Fruit fly (Drosophila melanogaster) whole organism, embryonic: ENCODE results near the gene shv.
A peak's percentile ranks its signal among the peaks of the same experiment; 100 is the strongest.

Source experiments
- B-H2 ChIP-seq: fragments of 200-800 bp; sonication (Bioruptor generic); optimal IDR thresholded peaks from 2 replicates; lab custom pipeline; 2018; ENCODE audit warnings: missing biosample characterization, mild to moderate bottlenecking, missing genetic modification characterization
- Blimp-1 ChIP-seq: fragments of 200-800 bp; sonication (Bioruptor generic); optimal IDR thresholded peaks from 3 replicates; lab custom pipeline; 2018; ENCODE audit warnings: missing biosample characterization, missing genetic modification characterization, mild to moderate bottlenecking, moderate library complexity, missing genetic modification reagents
- CG10565 ChIP-seq: fragments of 200-800 bp; sonication (Bioruptor generic); optimal IDR thresholded peaks from 3 replicates; lab custom pipeline; 2016; ENCODE audit warnings: missing biosample characterization, mild to moderate bottlenecking, missing genetic modification characterization
- CG10979 ChIP-seq: fragments of 200-800 bp; sonication (Bioruptor generic); optimal IDR thresholded peaks from 2 replicates; lab custom pipeline; 2018; ENCODE audit warnings: missing biosample characterization, mild to moderate bottlenecking, missing genetic modification characterization, moderate library complexity
- CG11456 ChIP-seq: fragments of 200-800 bp; sonication (Bioruptor generic); IDR thresholded peaks from 3 replicates; pipeline ENCODE4 v1.3.6; 2022; ENCODE audit warnings: missing biosample characterization, missing genetic modification characterization
- CG11504 ChIP-seq: fragments of 200-800 bp; sonication (Bioruptor generic); optimal IDR thresholded peaks from 3 replicates; lab custom pipeline; 2019; ENCODE audit warnings: missing biosample characterization, mild to moderate bottlenecking, missing genetic modification characterization, moderate library complexity
- CG11695 ChIP-seq: fragments of 200-800 bp; sonication (Bioruptor generic); IDR thresholded peaks from 3 replicates; pipeline ENCODE4 v1.3.6; 2022; ENCODE audit warnings: missing biosample characterization, missing genetic modification characterization
- CG12071 ChIP-seq: fragments of 200-800 bp; sonication (Bioruptor generic); optimal IDR thresholded peaks from 3 replicates; lab custom pipeline; 2018; ENCODE audit warnings: missing biosample characterization, mild to moderate bottlenecking, missing genetic modification characterization
- CG12155 ChIP-seq: fragments of 200-800 bp; sonication (Bioruptor generic); optimal IDR thresholded peaks from 3 replicates; lab custom pipeline; 2016; ENCODE audit warnings: missing biosample characterization, missing genetic modification characterization
- CG12236 ChIP-seq: fragments of 200-800 bp; sonication (Bioruptor generic); optimal IDR thresholded peaks from 2 replicates; lab custom pipeline; 2016; ENCODE audit warnings: missing biosample characterization, missing genetic modification characterization
- CG12659 ChIP-seq: fragments of 200-800 bp; sonication (Bioruptor generic); optimal IDR thresholded peaks from 3 replicates; lab custom pipeline; 2017; ENCODE audit warnings: mild to moderate bottlenecking, missing biosample characterization, missing genetic modification reagents, missing genetic modification characterization
- CG12744 ChIP-seq: fragments of 200-800 bp; sonication (Bioruptor generic); optimal IDR thresholded peaks from 2 replicates; lab custom pipeline; 2016; ENCODE audit warnings: missing biosample characterization, missing genetic modification characterization
- CG13296 ChIP-seq: fragments of 200-800 bp; sonication (Bioruptor generic); optimal IDR thresholded peaks from 3 replicates; lab custom pipeline; 2018; ENCODE audit warnings: missing biosample characterization, mild to moderate bottlenecking, missing genetic modification characterization
- CG13424 ChIP-seq: fragments of 200-800 bp; sonication (Bioruptor generic); optimal IDR thresholded peaks from 2 replicates; lab custom pipeline; 2019; ENCODE audit warnings: missing biosample characterization, mild to moderate bottlenecking, missing genetic modification characterization, moderate library complexity
- CG14965 ChIP-seq: fragments of 200-800 bp; sonication (Bioruptor generic); optimal IDR thresholded peaks from 2 replicates; lab custom pipeline; 2016; ENCODE audit warnings: missing biosample characterization, missing genetic modification characterization, borderline replicate concordance
- CG15011 ChIP-seq: fragments of 200-800 bp; sonication (Bioruptor generic); optimal IDR thresholded peaks from 3 replicates; lab custom pipeline; 2018; ENCODE audit warnings: missing biosample characterization, mild to moderate bottlenecking, missing genetic modification characterization
- CG17328 ChIP-seq: fragments of 200-800 bp; sonication (Bioruptor generic); IDR thresholded peaks from 2 replicates; pipeline ENCODE4 v1.3.6; 2022; ENCODE audit warnings: missing biosample characterization, missing genetic modification characterization
- CG17361 ChIP-seq: fragments of 200-800 bp; sonication (Bioruptor generic); IDR thresholded peaks from 3 replicates; pipeline ENCODE4 v1.3.6; 2022; ENCODE audit warnings: missing biosample characterization, missing genetic modification characterization
- CG18599 ChIP-seq: fragments of 200-800 bp; sonication (Bioruptor generic); optimal IDR thresholded peaks from 3 replicates; lab custom pipeline; 2017; ENCODE audit warnings: missing biosample characterization, missing genetic modification characterization, mild to moderate bottlenecking, moderate library complexity, missing genetic modification reagents
- CG31388 ChIP-seq: fragments of 200-800 bp; sonication (Bioruptor generic); optimal IDR thresholded peaks from 2 replicates; lab custom pipeline; 2016; ENCODE audit warnings: missing biosample characterization, missing genetic modification characterization
- CG33213 ChIP-seq: fragments of 200-800 bp; sonication (Bioruptor generic); optimal IDR thresholded peaks from 3 replicates; lab custom pipeline; 2016; ENCODE audit warnings: missing biosample characterization, missing genetic modification characterization
- CG4424 ChIP-seq: fragments of 200-800 bp; sonication (Bioruptor generic); optimal IDR thresholded peaks from 3 replicates; lab custom pipeline; 2016; ENCODE audit warnings: missing biosample characterization, missing genetic modification characterization
- CG4707 ChIP-seq: fragments of 200-800 bp; sonication (Bioruptor generic); optimal IDR thresholded peaks from 2 replicates; lab custom pipeline; 2018; ENCODE audit warnings: missing biosample characterization, mild to moderate bottlenecking, missing genetic modification characterization, moderate library complexity
- CG5953 ChIP-seq: fragments of 200-800 bp; sonication (Bioruptor generic); IDR thresholded peaks from 2 replicates; pipeline ENCODE4 v1.3.6; 2022; ENCODE audit warnings: missing biosample characterization, missing genetic modification characterization
- CG6654 ChIP-seq: fragments of 200-800 bp; sonication (Bioruptor generic); optimal IDR thresholded peaks from 2 replicates; lab custom pipeline; 2017; ENCODE audit warnings: missing biosample characterization, mild to moderate bottlenecking, missing genetic modification characterization
- CG6683 ChIP-seq: fragments of 200-800 bp; sonication (Bioruptor generic); optimal IDR thresholded peaks from 2 replicates; lab custom pipeline; 2017; ENCODE audit warnings: missing biosample characterization, mild to moderate bottlenecking, missing genetic modification characterization, missing genetic modification reagents
- CG6765 ChIP-seq: fragments of 200-800 bp; sonication (Bioruptor generic); optimal IDR thresholded peaks from 3 replicates; lab custom pipeline; 2017; ENCODE audit warnings: missing biosample characterization, mild to moderate bottlenecking, missing genetic modification characterization
- CG6854 ChIP-seq: fragments of 200-800 bp; sonication (Bioruptor generic); optimal IDR thresholded peaks from 3 replicates; lab custom pipeline; 2017; ENCODE audit warnings: missing biosample characterization, mild to moderate bottlenecking, missing genetic modification characterization
- CG7928 ChIP-seq: fragments of 200-800 bp; sonication (Bioruptor generic); optimal IDR thresholded peaks from 2 replicates; lab custom pipeline; 2017; ENCODE audit warnings: missing biosample characterization, mild to moderate bottlenecking, missing genetic modification characterization
- Doc3 ChIP-seq: fragments of 200-800 bp; sonication (Bioruptor generic); IDR thresholded peaks from 3 replicates; pipeline ENCODE4 v1.3.6; 2022; ENCODE audit warnings: missing biosample characterization, missing genetic modification characterization; ENCODE audit not compliant: partially characterized antibody
- Drgx ChIP-seq: fragments of 200-800 bp; sonication (Bioruptor generic); IDR thresholded peaks from 2 replicates; pipeline ENCODE4 v1.3.6; 2022; ENCODE audit warnings: missing biosample characterization, missing genetic modification characterization
- Ets65A ChIP-seq: fragments of 200-800 bp; sonication (Bioruptor generic); peaks from one replicate; lab custom pipeline; 2016; ENCODE audit warnings: missing biosample characterization, missing genetic modification characterization
- Hr51 ChIP-seq, 2 experiments: fragments of 200-800 bp; sonication (Bioruptor generic); optimal IDR thresholded peaks; 2 replicates in 1 of 2; 3 replicates in 1 of 2; lab custom pipeline; 2016 to 2018; ENCODE audit warnings: missing biosample characterization in 2 of 2, missing genetic modification characterization in 2 of 2, mild to moderate bottlenecking in 1 of 2, moderate library complexity in 1 of 2
- Kr ChIP-seq: fragments of 200-800 bp; sonication (Bioruptor generic); optimal IDR thresholded peaks from 2 replicates; lab custom pipeline; 2017; ENCODE audit warnings: missing biosample characterization, mild to moderate bottlenecking, missing genetic modification characterization
- Opbp ChIP-seq: fragments of 200-800 bp; sonication (Bioruptor generic); IDR thresholded peaks from 3 replicates; pipeline ENCODE4 v1.3.6; 2022; ENCODE audit warnings: missing biosample characterization, missing genetic modification characterization; ENCODE audit not compliant: partially characterized antibody
- Pdp1 ChIP-seq, 2 experiments: fragments of 200-800 bp; sonication (Bioruptor generic); optimal IDR thresholded peaks; 3 replicates each; lab custom pipeline; 2016; ENCODE audit warnings: missing biosample characterization in 2 of 2, missing genetic modification characterization in 2 of 2, mild to moderate bottlenecking in 1 of 2, moderate library complexity in 1 of 2
- Ssrp ChIP-seq: fragments of 200-800 bp; sonication (Bioruptor generic); optimal IDR thresholded peaks from 2 replicates; lab custom pipeline; 2018; ENCODE audit warnings: missing biosample characterization, mild to moderate bottlenecking, missing genetic modification characterization, moderate library complexity
- ab ChIP-seq: fragments of 200-800 bp; sonication (Bioruptor generic); optimal IDR thresholded peaks from 2 replicates; lab custom pipeline; 2016; ENCODE audit warnings: missing biosample characterization, missing genetic modification characterization
- ap ChIP-seq: fragments of 200-800 bp; sonication (Bioruptor generic); IDR thresholded peaks from 2 replicates; pipeline ENCODE4 v1.3.6; 2022; ENCODE audit warnings: missing biosample characterization, missing genetic modification characterization
- croc ChIP-seq: fragments of 200-800 bp; sonication (Bioruptor generic); conservative IDR thresholded peaks from 3 replicates; pipeline ENCODE4 v1.3.6; 2022; ENCODE audit warnings: missing biosample characterization, missing genetic modification characterization
- dmrt11E ChIP-seq: fragments of 200-800 bp; sonication (Bioruptor generic); optimal IDR thresholded peaks from 3 replicates; lab custom pipeline; 2018; ENCODE audit warnings: missing biosample characterization, mild to moderate bottlenecking, missing genetic modification characterization, moderate library complexity
- dpn ChIP-seq, 2 experiments: fragments of 200-800 bp; sonication (Bioruptor generic); optimal IDR thresholded peaks; 3 replicates each; lab custom pipeline; 2016; ENCODE audit warnings: missing biosample characterization in 2 of 2, missing genetic modification characterization in 2 of 2
- eve ChIP-seq, 2 experiments: fragments of >200 bp; optimal IDR thresholded peaks; 2 replicates each; lab custom pipeline; 2017; ENCODE audit warnings: missing biosample characterization in 2 of 2, missing genetic modification characterization in 2 of 2
- grau ChIP-seq: fragments of 200-800 bp; optimal IDR thresholded peaks from 3 replicates; lab custom pipeline; 2019; ENCODE audit warnings: missing biosample characterization, mild to moderate bottlenecking, missing genetic modification characterization, moderate library complexity
- hth ChIP-seq: fragments of >200 bp; optimal IDR thresholded peaks from 2 replicates; lab custom pipeline; 2017; ENCODE audit warnings: inconsistent platforms
- nau ChIP-seq: fragments of 200-800 bp; sonication (Bioruptor generic); optimal IDR thresholded peaks from 3 replicates; lab custom pipeline; 2017; ENCODE audit warnings: missing biosample characterization, mild to moderate bottlenecking, missing genetic modification characterization, missing genetic modification reagents
- pfk ChIP-seq: fragments of 200-800 bp; sonication (Bioruptor generic); optimal IDR thresholded peaks from 2 replicates; lab custom pipeline; 2018; ENCODE audit warnings: missing biosample characterization, mild to moderate bottlenecking, missing genetic modification characterization, moderate library complexity
- seq ChIP-seq: fragments of 200-800 bp; sonication (Bioruptor generic); IDR thresholded peaks from 2 replicates; pipeline ENCODE4 v1.3.6; 2022; ENCODE audit warnings: missing biosample characterization, missing genetic modification characterization
- tx ChIP-seq: fragments of 200-800 bp; sonication (Bioruptor generic); optimal IDR thresholded peaks from 2 replicates; lab custom pipeline; 2016; ENCODE audit warnings: missing biosample characterization, missing genetic modification characterization

The shv gene

dm6 chr2L:481757-482450 is 29.0 kb downstream of the shv start (continued):
- TF ChIP-seq CG11504 (peak; percentile 87), CG12659 (GFP tag; lab: Kevin White, UChicago) (peak; percentile 91), CG11695 (GFP tag; lab: Robert Waterston, UW) (no peak), Opbp (GFP tag; lab: Robert Waterston, UW) (no peak), pfk (no peak), ab (GFP tag; lab: Kevin White, UChicago) (no peak), CG11456 (no peak), CG13296 (GFP tag; lab: Kevin White, UChicago) (peak; percentile 88), ap (GFP tag; lab: Robert Waterston, UW) (no peak), Doc3 (no peak), tx (GFP tag; lab: Kevin White, UChicago) (peak; percentile 65), B-H2 (GFP tag; lab: Kevin White, UChicago) (peak; percentile 44), CG10565 (GFP tag; lab: Kevin White, UChicago) (peak; percentile 16), CG10979 (tag; lab: Kevin White, UChicago) (peak; percentile 44), CG31388 (GFP tag; lab: Kevin White, UChicago) (peak; percentile 33), hth (no peak), CG6765 (peak; percentile 85), Hr51 (GFP tag; optimal IDR thresholded peaks at IDR 0.05; lab: Kevin White, UChicago) (peak; percentile 76 to 90), grau (tag; lab: Kevin White, UChicago) (peak; percentile 88), dmrt11E (tag; lab: Kevin White, UChicago) (no peak), Blimp-1 (peak; percentile 62), Drgx (GFP tag; lab: Robert Waterston, UW) (no peak), CG4707 (GFP tag; lab: Kevin White, UChicago) (no peak), CG33213 (GFP tag; lab: Kevin White, UChicago) (peak; percentile 62), seq (no peak), CG17361 (GFP tag; lab: Robert Waterston, UW) (no peak), CG6854 (GFP tag; lab: Kevin White, UChicago) (peak; percentile 80), CG12744 (peak; percentile 67), CG14965 (GFP tag; lab: Kevin White, UChicago) (no peak), CG17328 (GFP tag; lab: Robert Waterston, UW) (no peak), CG12071 (GFP tag; lab: Kevin White, UChicago) (peak; percentile 73), Kr (no peak), eve (GFP tag; optimal IDR thresholded peaks at IDR 0.05; lab: Kevin White, UChicago) (peak in 1 of 2 experiments; percentile 80), Ssrp (tag; lab: Kevin White, UChicago) (peak; percentile 42), croc (GFP tag; lab: Robert Waterston, UW) (peak; percentile 32; the same call in 1 of the 3 replicates), CG12155 (GFP tag; lab: Kevin White, UChicago) (peak; percentile 77), Ets65A (GFP tag; lab: Kevin White, UChicago) (peak; percentile 93), nau (GFP tag; lab: Kevin White, UChicago) (peak; percentile 66), CG6654 (GFP tag; lab: Kevin White, UChicago) (peak; percentile 28), dpn (GFP tag; optimal IDR thresholded peaks at IDR 0.05; lab: Kevin White, UChicago) (peak; percentile 71 to 81), CG6683 (GFP tag; lab: Kevin White, UChicago) (peak; percentile 77), CG4424 (GFP tag; lab: Kevin White, UChicago) (peak; percentile 61), CG7928 (GFP tag; lab: Kevin White, UChicago) (no peak), CG13424 (tag; lab: Kevin White, UChicago) (peak; percentile 85), CG18599 (GFP tag; lab: Kevin White, UChicago) (peak; percentile 97), CG12236 (peak; percentile 6), CG15011 (GFP tag; lab: Kevin White, UChicago) (peak; percentile 83), CG5953 (GFP tag; lab: Robert Waterston, UW) (no peak), Pdp1 (GFP tag; optimal IDR thresholded peaks at IDR 0.05; lab: Kevin White, UChicago) (peak; percentile 56 to 79)
